Worm (Caenorhabditis elegans) whole organism, L2 larva: ENCODE measurements around the gene ceh-87.

Source experiments
- F13H6.1 ChIP-seq: sonication (generic microtip); optimal IDR thresholded peaks from 2 replicates; lab custom pipeline; 2016; ENCODE audit warnings: missing genetic modification characterization, missing compliant biosample characterization
- aly-2 ChIP-seq: fragments of 150-350 bp; optimal IDR thresholded peaks from 2 replicates; lab custom pipeline; 2014; ENCODE audit warnings: missing biosample characterization, missing genetic modification characterization
- ceh-16 ChIP-seq: fragments of 150-350 bp; optimal IDR thresholded peaks from 2 replicates; lab custom pipeline; 2014; ENCODE audit warnings: missing biosample characterization, missing genetic modification characterization
- dmd-4 ChIP-seq: sonication (generic microtip); optimal IDR thresholded peaks from 2 replicates; lab custom pipeline; 2017; ENCODE audit warnings: missing biosample characterization, missing genetic modification characterization
- lsy-2 ChIP-seq, 2 experiments: fragments of 150-350 bp in 1 of 2; sonication (generic microtip) in 1 of 2; optimal IDR thresholded peaks; 2 replicates each; lab custom pipeline; 2014 to 2017; ENCODE audit warnings: missing biosample characterization in 2 of 2, missing genetic modification characterization in 2 of 2
- mab-5 ChIP-seq: fragments of 150-350 bp; optimal IDR thresholded peaks from 2 replicates; lab custom pipeline; 2014; ENCODE audit warnings: missing biosample characterization, missing genetic modification characterization
- mdl-1 ChIP-seq, 2 experiments: fragments of 150-350 bp in 1 of 2; sonication (generic microtip) in 1 of 2; optimal IDR thresholded peaks; 2 replicates each; lab custom pipeline; 2017; ENCODE audit warnings: missing biosample characterization in 2 of 2, missing genetic modification characterization in 2 of 2
- nhr-25 ChIP-seq: fragments of 150-350 bp; sonication (generic microtip); optimal IDR thresholded peaks from 3 replicates; lab custom pipeline; 2014; ENCODE audit warnings: missing biosample characterization, missing genetic modification characterization
- skn-1 ChIP-seq: sonication (generic microtip); optimal IDR thresholded peaks from 2 replicates; lab custom pipeline; 2017; ENCODE audit warnings: missing biosample characterization, missing genetic modification characterization
- unc-55 ChIP-seq: fragments of 150-350 bp; sonication (generic microtip); optimal IDR thresholded peaks from 3 replicates; lab custom pipeline; 2014; ENCODE audit warnings: missing biosample characterization, missing genetic modification reagents, missing genetic modification characterization

ce11 chrII:2705200-2705599, 21.1 kb upstream of the ceh-87 start, which contains the start of gene srh-128:
- TF ChIP-seq dmd-4: no peak
- no peak for TF ChIP-seq F13H6.1
- no peak for TF ChIP-seq ceh-16 (tag; lab: Kevin White, UChicago)
- TF ChIP-seq nhr-25 (tag; lab: Kevin White, UChicago): no peak
- no peak for TF ChIP-seq aly-2
- no peak for TF ChIP-seq lsy-2 (tag; optimal IDR thresholded peaks at IDR 0.05; lab: Kevin White, UChicago)
- no peak for TF ChIP-seq unc-55 (GFP tag; lab: Kevin White, UChicago)
- no peak for TF ChIP-seq mab-5 (tag; lab: Kevin White, UChicago)
- TF ChIP-seq skn-1 (tag; lab: Kevin White, UChicago): no peak
- TF ChIP-seq mdl-1 (tag; optimal IDR thresholded peaks at IDR 0.05; lab: Kevin White, UChicago): no peak
